Worm (Caenorhabditis elegans): ENCODE measurements around the gene nhr-135.

nhr-135 gene

DNA sequence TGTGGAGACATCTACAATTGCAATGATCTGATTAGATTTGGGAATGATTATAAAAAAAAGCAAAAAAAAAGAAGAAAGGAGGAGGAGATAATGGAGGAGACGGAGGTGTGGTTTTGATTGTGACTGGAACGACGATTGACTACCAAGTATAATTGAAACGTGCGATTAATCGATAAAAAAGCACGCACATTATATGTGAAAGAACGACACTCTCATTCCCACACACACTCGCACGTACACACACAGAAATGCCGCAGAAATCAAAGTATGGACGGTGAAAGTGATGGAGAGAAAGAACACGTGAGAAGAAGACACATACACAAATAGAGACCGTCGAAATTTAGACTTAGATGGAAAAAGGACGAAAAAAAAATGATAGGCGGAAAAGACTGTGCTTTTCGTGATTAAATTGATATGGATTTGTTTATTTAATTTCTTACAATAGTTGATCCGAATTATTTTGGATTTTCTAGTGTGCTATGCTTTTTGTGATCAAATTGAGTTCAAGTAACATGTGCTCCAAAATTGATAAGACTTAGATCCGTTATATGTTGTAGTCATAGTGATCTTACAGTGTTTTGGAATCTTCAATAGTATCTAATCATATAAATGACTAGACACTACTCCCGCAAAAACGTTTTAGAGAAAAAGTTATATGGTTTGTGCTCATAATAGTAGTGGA, at the start of gene nhr-135 (continued):
- TF ChIP-seq daf-16 (GFP tag; optimal IDR thresholded peaks at IDR 0.05) (peak in 1 of 2 experiments; percentile 7), daf-16 (tag; optimal IDR thresholded peaks at IDR 0.05) (peak; percentile 84), cey-2 (tag; optimal IDR thresholded peaks at IDR 0.05; ENCODE audit: borderline replicate concordance, insufficient read depth) (peak; percentile 5), madf-9 (GFP tag; conservative IDR thresholded peaks at IDR 0.05) (no peak), pqm-1 (tag; optimal IDR thresholded peaks at IDR 0.05) (peak; percentile 57), lin-13 (GFP tag; optimal IDR thresholded peaks at IDR 0.05) (no peak), Y48G9A.11 (GFP tag; IDR thresholded peaks at IDR 0.05) (no peak), aha-1 (tag) (peak; percentile 98), nhr-10 (tag; optimal IDR thresholded peaks at IDR 0.05) (peak; percentile 70), unc-62 (GFP tag; optimal IDR thresholded peaks at IDR 0.05 in 1 of 2) (peak in 1 of 2 experiments; percentile 32), unc-62 (tag; optimal IDR thresholded peaks at IDR 0.05) (no peak), F26F4.8 (GFP tag; conservative IDR thresholded peaks at IDR 0.05) (no peak)

DNA sequence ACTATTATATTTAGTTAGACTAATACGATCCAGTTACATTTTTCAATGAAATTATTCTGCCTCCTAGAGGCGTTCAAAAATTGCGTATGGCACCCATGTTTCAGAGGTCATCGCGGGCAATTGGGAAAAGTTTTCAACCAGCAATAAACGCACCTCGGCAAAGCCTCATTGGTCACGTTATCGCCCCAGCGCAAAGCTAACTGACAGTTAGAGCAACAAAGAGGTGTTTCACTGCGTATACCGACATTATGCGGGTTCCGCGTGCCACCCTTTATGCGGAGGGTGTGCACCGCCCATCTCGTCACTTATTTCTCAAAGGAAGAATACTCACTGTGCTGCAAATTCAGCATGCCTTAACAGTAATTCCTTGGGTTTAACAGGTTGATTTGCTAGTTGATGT, 49.1 kb upstream of the nhr-135 start:
- TF ChIP-seq F49E8.2 (tag; optimal IDR thresholded peaks at IDR 0.05; ENCODE audit: borderline replicate concordance) (peak; percentile 76), attf-4 (tag; optimal IDR thresholded peaks at IDR 0.05) (no peak), ztf-11 (tag; optimal IDR thresholded peaks at IDR 0.05) (no peak), nhr-102 (tag; optimal IDR thresholded peaks at IDR 0.05) (peak; percentile 94), ctbp-1 (GFP tag; IDR thresholded peaks at IDR 0.05) (no peak), Y48G9A.11 (GFP tag; IDR thresholded peaks at IDR 0.05) (peak; percentile 78), dmd-6 (GFP tag; IDR thresholded peaks at IDR 0.05) (peak; percentile 67), hlh-11 (tag; optimal IDR thresholded peaks at IDR 0.05) (no peak), snpc-4 (tag; optimal IDR thresholded peaks at IDR 0.05) (peak; percentile 67), fos-1 (tag; optimal IDR thresholded peaks at IDR 0.05) (no peak), ceh-32 (tag; optimal IDR thresholded peaks at IDR 0.05; ENCODE audit: poor library complexity) (no peak), ztf-7 (tag; optimal IDR thresholded peaks at IDR 0.05) (no peak), mdt-29 (GFP tag; IDR thresholded peaks at IDR 0.05) (no peak), nhr-41 (GFP tag; IDR thresholded peaks at IDR 0.05) (no peak), hmg-1.1 (GFP tag; IDR thresholded peaks at IDR 0.05) (no peak), tra-1 (GFP tag; IDR thresholded peaks at IDR 0.05) (0 out of 2 replicates have a peak, but pooled peaks have one; percentile 11), lin-38 (GFP tag; IDR thresholded peaks at IDR 0.05) (no peak), D1046.2 (GFP tag; IDR thresholded peaks at IDR 0.05) (no peak), snpc-1.2 (GFP tag; IDR thresholded peaks at IDR 0.05) (no peak), vab-7 (GFP tag; IDR thresholded peaks at IDR 0.05) (no peak), ZK546.5 (tag; optimal IDR thresholded peaks at IDR 0.05) (no peak), jun-1 (tag; optimal IDR thresholded peaks at IDR 0.05) (no peak), hif-1 (tag; optimal IDR thresholded peaks at IDR 0.05) (no peak), ZK337.2 (GFP tag; IDR thresholded peaks at IDR 0.05) (no peak), php-3 (GFP tag; IDR thresholded peaks at IDR 0.05) (peak; percentile 72), spr-3 (GFP tag; optimal IDR thresholded peaks at IDR 0.05) (no peak), nhr-25 (tag; optimal IDR thresholded peaks at IDR 0.05; ENCODE audit: borderline replicate concordance, insufficient read depth) (no peak), zfp-3 (GFP tag; conservative IDR thresholded peaks at IDR 0.05) (no peak), dmd-8 (GFP tag; IDR thresholded peaks at IDR 0.05) (no peak), nhr-237 (tag; optimal IDR thresholded peaks at IDR 0.05) (no peak), nhr-77 (tag; optimal IDR thresholded peaks at IDR 0.05) (no peak), Y75B8A.6 (GFP tag; IDR thresholded peaks at IDR 0.05) (no peak), madf-9 (GFP tag; conservative IDR thresholded peaks at IDR 0.05) (no peak), pqm-1 (tag; optimal IDR thresholded peaks at IDR 0.05) (peak; percentile 1), aly-2 (tag; optimal IDR thresholded peaks at IDR 0.05) (no peak), daf-12 (tag; optimal IDR thresholded peaks at IDR 0.05) (no peak), daf-16 (GFP tag; optimal IDR thresholded peaks at IDR 0.05) (peak in 1 of 2 experiments; percentile 16), daf-16 (tag; optimal IDR thresholded peaks at IDR 0.05) (peak; percentile 58), mxl-3 (GFP tag; optimal IDR thresholded peaks at IDR 0.05) (no peak), ceh-82 (tag; optimal IDR thresholded peaks at IDR 0.05) (no peak), cey-2 (tag; optimal IDR thresholded peaks at IDR 0.05; ENCODE audit: borderline replicate concordance, insufficient read depth) (no peak), saeg-2 (GFP tag; IDR thresholded peaks at IDR 0.05) (no peak)
